Fruit fly (Drosophila melanogaster) whole organism, embryonic: ENCODE measurements around the gene CG32425.

ENCODE experiments used
- Bgb ChIP-seq: fragments of 200-800 bp; sonication (Bioruptor generic); IDR thresholded peaks from 2 replicates; pipeline ENCODE4 v1.3.6; 2022; ENCODE audit warnings: missing biosample characterization, missing genetic modification characterization; ENCODE audit not compliant: partially characterized antibody
- Blimp-1 ChIP-seq: fragments of 200-800 bp; sonication (Bioruptor generic); optimal IDR thresholded peaks from 3 replicates; lab custom pipeline; 2018; ENCODE audit warnings: missing biosample characterization, missing genetic modification characterization, mild to moderate bottlenecking, moderate library complexity, missing genetic modification reagents
- CG1024 ChIP-seq: fragments of 200-800 bp; sonication (Bioruptor generic); IDR thresholded peaks from 2 replicates; pipeline ENCODE4 v1.3.6; 2022; ENCODE audit warnings: missing biosample characterization, missing genetic modification characterization
- CG11504 ChIP-seq: fragments of 200-800 bp; sonication (Bioruptor generic); optimal IDR thresholded peaks from 3 replicates; lab custom pipeline; 2019; ENCODE audit warnings: missing biosample characterization, mild to moderate bottlenecking, missing genetic modification characterization, moderate library complexity
- CG12299 ChIP-seq: fragments of 200-800 bp; sonication (Bioruptor generic); optimal IDR thresholded peaks from 2 replicates; lab custom pipeline; 2018; ENCODE audit warnings: missing biosample characterization, mild to moderate bottlenecking, missing genetic modification characterization
- CG15073 ChIP-seq: fragments of 200-800 bp; sonication (Bioruptor generic); optimal IDR thresholded peaks from 2 replicates; lab custom pipeline; 2016; ENCODE audit warnings: missing biosample characterization, missing genetic modification characterization
- CG15601 ChIP-seq: fragments of 200-800 bp; sonication (Bioruptor generic); optimal IDR thresholded peaks from 3 replicates; lab custom pipeline; 2019; ENCODE audit warnings: missing biosample characterization, mild to moderate bottlenecking, missing genetic modification characterization, moderate library complexity
- CG16863 ChIP-seq: fragments of 200-800 bp; sonication (Bioruptor generic); optimal IDR thresholded peaks from 3 replicates; lab custom pipeline; 2016; ENCODE audit warnings: missing biosample characterization, missing genetic modification characterization
- CG18262 ChIP-seq: fragments of 200-800 bp; optimal IDR thresholded peaks from 3 replicates; lab custom pipeline; 2019; ENCODE audit warnings: missing biosample characterization, mild to moderate bottlenecking, missing genetic modification characterization, moderate library complexity
- CG18599 ChIP-seq: fragments of 200-800 bp; sonication (Bioruptor generic); optimal IDR thresholded peaks from 3 replicates; lab custom pipeline; 2017; ENCODE audit warnings: missing biosample characterization, missing genetic modification characterization, mild to moderate bottlenecking, moderate library complexity, missing genetic modification reagents
- CG2712 ChIP-seq: fragments of 200-800 bp; optimal IDR thresholded peaks from 3 replicates; lab custom pipeline; 2019; ENCODE audit warnings: missing biosample characterization, mild to moderate bottlenecking, missing genetic modification characterization, moderate library complexity
- CG31365 ChIP-seq: fragments of 200-800 bp; sonication (Bioruptor generic); optimal IDR thresholded peaks from 2 replicates; lab custom pipeline; 2018; ENCODE audit warnings: missing biosample characterization, mild to moderate bottlenecking, missing genetic modification characterization
- CG31441 ChIP-seq: fragments of 200-800 bp; sonication (Bioruptor generic); IDR thresholded peaks from 2 replicates; pipeline ENCODE4 v1.3.6; 2022; ENCODE audit warnings: missing biosample characterization, missing genetic modification characterization
- CG4617 ChIP-seq: fragments of 200-800 bp; sonication (Bioruptor generic); optimal IDR thresholded peaks from 3 replicates; lab custom pipeline; 2016; ENCODE audit warnings: missing biosample characterization, missing genetic modification characterization, borderline replicate concordance
- CG4730 ChIP-seq: fragments of 200-800 bp; sonication (Bioruptor generic); IDR thresholded peaks from 2 replicates; pipeline ENCODE4 v1.3.6; 2022; ENCODE audit warnings: missing biosample characterization, missing genetic modification characterization
- CG6254 ChIP-seq: fragments of 200-800 bp; sonication (Bioruptor generic); optimal IDR thresholded peaks from 3 replicates; lab custom pipeline; 2017; ENCODE audit warnings: mild to moderate bottlenecking, missing biosample characterization, missing genetic modification reagents, missing genetic modification characterization
- CG6683 ChIP-seq: fragments of 200-800 bp; sonication (Bioruptor generic); optimal IDR thresholded peaks from 2 replicates; lab custom pipeline; 2017; ENCODE audit warnings: missing biosample characterization, mild to moderate bottlenecking, missing genetic modification characterization, missing genetic modification reagents
- CG6689 ChIP-seq: fragments of 200-800 bp; sonication (Bioruptor generic); IDR thresholded peaks from 2 replicates; pipeline ENCODE4 v1.3.6; 2022; ENCODE audit warnings: missing biosample characterization, missing genetic modification characterization
- CG7963 ChIP-seq: fragments of 200-800 bp; sonication (Bioruptor generic); IDR thresholded peaks from 3 replicates; pipeline ENCODE4 v1.3.6; 2022; ENCODE audit warnings: missing biosample characterization, missing genetic modification characterization; ENCODE audit not compliant: partially characterized antibody
- CG9797 ChIP-seq: fragments of 200-800 bp; sonication (Bioruptor generic); optimal IDR thresholded peaks from 3 replicates; lab custom pipeline; 2018; ENCODE audit warnings: missing biosample characterization, mild to moderate bottlenecking, missing genetic modification characterization
- CoRest ChIP-seq: fragments of 200-800 bp; sonication (Bioruptor generic); optimal IDR thresholded peaks from 3 replicates; lab custom pipeline; 2018; ENCODE audit warnings: missing biosample characterization, mild to moderate bottlenecking, missing genetic modification characterization, moderate library complexity
- Dip2 ChIP-seq: fragments of 200-800 bp; sonication (Bioruptor generic); IDR thresholded peaks from 2 replicates; pipeline ENCODE4 v1.3.6; 2022; ENCODE audit warnings: missing biosample characterization, missing genetic modification characterization
- Dref ChIP-seq: fragments of 200-800 bp; sonication (Bioruptor generic); IDR thresholded peaks from 2 replicates; pipeline ENCODE4 v1.3.6; 2022; ENCODE audit warnings: missing biosample characterization, missing genetic modification characterization
- Drgx ChIP-seq: fragments of 200-800 bp; sonication (Bioruptor generic); IDR thresholded peaks from 2 replicates; pipeline ENCODE4 v1.3.6; 2022; ENCODE audit warnings: missing biosample characterization, missing genetic modification characterization
- Elba2 ChIP-seq: fragments of 200-800 bp; sonication (Bioruptor generic); optimal IDR thresholded peaks from 3 replicates; lab custom pipeline; 2016; ENCODE audit warnings: missing biosample characterization, missing genetic modification characterization
- Ets65A ChIP-seq: fragments of 200-800 bp; sonication (Bioruptor generic); peaks from one replicate; lab custom pipeline; 2016; ENCODE audit warnings: missing biosample characterization, missing genetic modification characterization
- Lhr ChIP-seq: fragments of 200-800 bp; sonication (Bioruptor generic); optimal IDR thresholded peaks from 3 replicates; lab custom pipeline; 2017; ENCODE audit warnings: mild to moderate bottlenecking, missing biosample characterization, missing genetic modification reagents, missing genetic modification characterization
- MESR4 ChIP-seq: fragments of 200-800 bp; sonication (Bioruptor generic); optimal IDR thresholded peaks from 2 replicates; lab custom pipeline; 2018; ENCODE audit warnings: missing biosample characterization, mild to moderate bottlenecking, missing genetic modification characterization, moderate library complexity
- Med ChIP-seq: fragments of 200-800 bp; sonication (Bioruptor generic); peaks from one replicate; lab custom pipeline; 2016; ENCODE audit warnings: missing biosample characterization, missing genetic modification characterization, mild to moderate bottlenecking, inconsistent platforms, moderate library complexity
- Myb ChIP-seq: fragments of 200-800 bp; sonication (Bioruptor generic); optimal IDR thresholded peaks from 2 replicates; lab custom pipeline; 2016; ENCODE audit warnings: missing biosample characterization, missing genetic modification characterization
- NK7.1 ChIP-seq: fragments of 200-800 bp; sonication (Bioruptor generic); optimal IDR thresholded peaks from 3 replicates; lab custom pipeline; 2016; ENCODE audit warnings: missing biosample characterization, missing genetic modification characterization
- Nf-YC ChIP-seq: fragments of 200-800 bp; optimal IDR thresholded peaks from 3 replicates; lab custom pipeline; 2019; ENCODE audit warnings: missing biosample characterization, mild to moderate bottlenecking, missing genetic modification characterization, moderate library complexity
- Opbp ChIP-seq: fragments of 200-800 bp; sonication (Bioruptor generic); IDR thresholded peaks from 3 replicates; pipeline ENCODE4 v1.3.6; 2022; ENCODE audit warnings: missing biosample characterization, missing genetic modification characterization; ENCODE audit not compliant: partially characterized antibody
- Sry-β ChIP-seq: fragments of 200-800 bp; sonication (Bioruptor generic); optimal IDR thresholded peaks from 2 replicates; lab custom pipeline; 2018; ENCODE audit warnings: missing biosample characterization, mild to moderate bottlenecking, missing genetic modification characterization, moderate library complexity
- al ChIP-seq: fragments of 200-800 bp; sonication (Bioruptor generic); IDR thresholded peaks from 2 replicates; pipeline ENCODE4 v1.3.6; 2022; ENCODE audit warnings: missing biosample characterization, missing genetic modification characterization
- cas ChIP-seq: fragments of 200-800 bp; sonication (Bioruptor generic); IDR thresholded peaks from 2 replicates; pipeline ENCODE4 v1.3.6; 2022; ENCODE audit warnings: missing biosample characterization, missing genetic modification characterization
- chinmo ChIP-seq: fragments of 200-800 bp; sonication (Bioruptor generic); IDR thresholded peaks from 4 replicates; pipeline ENCODE4 v1.3.6; 2022; ENCODE audit warnings: missing biosample characterization, missing genetic modification characterization; ENCODE audit not compliant: partially characterized antibody
- crol ChIP-seq: fragments of 200-800 bp; sonication (Bioruptor generic); IDR thresholded peaks from 2 replicates; pipeline ENCODE4 v1.3.6; 2022; ENCODE audit warnings: missing biosample characterization, missing genetic modification characterization
- exex ChIP-seq: fragments of 200-800 bp; sonication (Bioruptor generic); optimal IDR thresholded peaks from 4 replicates; lab custom pipeline; 2018; ENCODE audit warnings: missing biosample characterization, mild to moderate bottlenecking, missing genetic modification characterization, moderate library complexity
- kah ChIP-seq: fragments of 200-800 bp; sonication (Bioruptor generic); optimal IDR thresholded peaks from 2 replicates; lab custom pipeline; 2018; ENCODE audit warnings: missing biosample characterization, mild to moderate bottlenecking, missing genetic modification characterization
- ken ChIP-seq: fragments of 200-800 bp; sonication (Bioruptor generic); IDR thresholded peaks from 3 replicates; pipeline ENCODE4 v1.3.6; 2022; ENCODE audit warnings: missing biosample characterization, missing genetic modification characterization
- lbe ChIP-seq: fragments of 200-800 bp; sonication (Bioruptor generic); optimal IDR thresholded peaks from 2 replicates; lab custom pipeline; 2016; ENCODE audit warnings: missing biosample characterization, mild to moderate bottlenecking, missing genetic modification characterization
- mirr ChIP-seq: fragments of 200-800 bp; sonication (Bioruptor generic); optimal IDR thresholded peaks from 3 replicates; lab custom pipeline; 2018; ENCODE audit warnings: missing biosample characterization, mild to moderate bottlenecking, missing genetic modification characterization
- onecut ChIP-seq: fragments of 200-800 bp; sonication (Bioruptor generic); IDR thresholded peaks from 2 replicates; pipeline ENCODE4 v1.3.6; 2022; ENCODE audit warnings: missing biosample characterization, missing genetic modification characterization
- phol ChIP-seq: fragments of 200-800 bp; sonication (Bioruptor generic); optimal IDR thresholded peaks from 3 replicates; lab custom pipeline; 2018; ENCODE audit warnings: missing biosample characterization, mild to moderate bottlenecking, missing genetic modification characterization, moderate library complexity
- ranshi ChIP-seq: fragments of 200-800 bp; sonication (Bioruptor generic); IDR thresholded peaks from 2 replicates; pipeline ENCODE4 v1.3.6; 2022; ENCODE audit warnings: missing biosample characterization, missing genetic modification characterization
- seq ChIP-seq: fragments of 200-800 bp; sonication (Bioruptor generic); IDR thresholded peaks from 2 replicates; pipeline ENCODE4 v1.3.6; 2022; ENCODE audit warnings: missing biosample characterization, missing genetic modification characterization
- sim ChIP-seq: fragments of 200-800 bp; sonication (Bioruptor generic); IDR thresholded peaks from 2 replicates; pipeline ENCODE4 v1.3.6; 2022; ENCODE audit warnings: missing biosample characterization, missing genetic modification characterization
- trem ChIP-seq: fragments of 200-800 bp; optimal IDR thresholded peaks from 3 replicates; lab custom pipeline; 2019; ENCODE audit warnings: missing biosample characterization, mild to moderate bottlenecking, missing genetic modification characterization, moderate library complexity

Gene CG32425

DNA sequence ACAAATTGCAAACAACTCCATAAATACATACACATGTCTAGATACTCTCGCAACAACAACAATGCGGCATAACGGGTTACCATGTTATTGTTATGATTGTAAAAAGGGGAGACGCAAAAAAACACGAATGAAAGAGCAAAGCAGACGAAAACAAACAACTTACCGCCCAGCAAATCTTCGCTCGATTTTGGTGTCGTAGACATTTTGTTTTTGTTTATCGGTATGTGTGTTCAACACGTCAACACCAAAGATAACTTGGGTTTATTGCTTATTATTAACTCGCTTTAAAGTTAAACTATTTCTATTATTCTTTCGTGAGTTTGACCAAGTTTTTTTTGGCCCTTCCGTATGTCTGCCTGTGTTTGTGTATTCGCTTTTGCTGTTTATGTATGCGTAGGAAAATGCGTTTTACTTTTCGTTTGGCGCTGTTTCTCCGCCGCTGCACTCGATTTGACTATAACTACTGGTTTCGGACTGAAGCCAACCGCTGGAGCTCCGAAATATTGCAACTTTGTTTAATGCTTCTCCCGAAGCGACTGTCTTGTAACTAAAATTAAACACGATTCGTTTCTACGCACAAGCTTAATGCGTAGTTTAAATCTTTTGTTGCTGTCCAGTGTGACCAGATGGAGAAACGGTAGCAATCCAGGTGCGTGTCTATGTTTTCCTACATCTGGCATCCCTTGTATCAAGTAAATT lies 21.8 kb downstream of the CG32425 start, which contains the start of gene BNIP3 (continued):
- TF ChIP-seq cas (GFP tag; lab: Robert Waterston, UW) (no peak), Sry-β (GFP tag; lab: Kevin White, UChicago) (peak; percentile 42), CG31365 (tag; lab: Kevin White, UChicago) (peak; percentile 8), Myb (peak; percentile 95), Drgx (0 out of 2 replicates have a peak, but pooled peaks have one; percentile 2), CG2712 (tag; lab: Kevin White, UChicago) (peak; percentile 6), mirr (GFP tag; lab: Kevin White, UChicago) (peak; percentile 22), Opbp (GFP tag; lab: Robert Waterston, UW) (peak; percentile 38; the same call in 2 of the 3 replicates), phol (tag; lab: Kevin White, UChicago) (peak; percentile 22), CG9797 (GFP tag; lab: Kevin White, UChicago) (peak; percentile 73), CG18599 (GFP tag; lab: Kevin White, UChicago) (peak; percentile 17), CG7963 (GFP tag; lab: Robert Waterston, UW) (no peak), CoRest (tag; lab: Kevin White, UChicago) (peak; percentile 27), Ets65A (GFP tag; lab: Kevin White, UChicago) (no peak), Nf-YC (tag; lab: Kevin White, UChicago) (peak; percentile 57), CG1024 (GFP tag; lab: Robert Waterston, UW) (peak; percentile 6; the same call in 1 of the 2 replicates), MESR4 (GFP tag; lab: Kevin White, UChicago) (peak; percentile 84), CG6254 (GFP tag; lab: Kevin White, UChicago) (no peak), CG4617 (peak; percentile 7), Blimp-1 (no peak), Med (GFP tag; lab: Kevin White, UChicago) (peak; percentile 51), exex (tag; lab: Kevin White, UChicago) (peak; percentile 32), onecut (GFP tag; lab: Robert Waterston, UW) (peak; percentile 13; the same call in 1 of the 2 replicates), Bgb (peak; percentile 36; the same call in 1 of the 2 replicates), chinmo (GFP tag; lab: Robert Waterston, UW) (peak; percentile 85; the same call in 2 of the 4 replicates), CG15601 (tag; lab: Kevin White, UChicago) (peak; percentile 11)

DNA sequence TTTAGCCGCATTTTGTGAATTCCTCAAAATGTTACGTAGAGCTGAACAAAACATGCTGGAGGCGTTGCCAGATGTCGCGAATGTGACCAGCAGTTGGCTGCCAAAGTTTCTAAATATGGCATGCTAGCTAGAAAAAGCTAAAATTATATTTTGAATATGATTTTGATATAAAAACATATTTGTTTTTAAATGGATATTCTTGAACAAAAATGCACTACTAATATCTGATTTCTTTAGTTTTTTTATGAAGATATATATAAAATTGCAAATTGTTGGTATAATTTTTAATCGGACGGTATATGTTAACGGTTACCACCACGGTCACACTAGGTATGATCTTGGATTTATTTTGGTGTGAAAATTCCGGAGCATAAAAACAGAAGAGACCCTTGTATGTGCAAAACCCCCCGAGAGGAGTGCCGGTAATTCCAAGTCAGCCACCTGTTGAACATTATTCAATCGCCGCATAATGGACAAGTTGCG lies 23.6 kb downstream of the CG32425 start, which contains the start of the genes mTerf3 and CG5104:
Gene mTerf3, minus strand, starts transcription at position 86 of the 483 bp plus-strand sequence.
Gene CG5104, plus strand, starts transcription at position 323 of the 483 bp plus-strand sequence.
- TF ChIP-seq CG31441 (GFP tag; lab: Robert Waterston, UW) (peak; percentile 42), trem (tag; lab: Kevin White, UChicago) (peak; percentile 57), CG15073 (no peak), crol (GFP tag; lab: Robert Waterston, UW) (no peak), Elba2 (no peak), CG6689 (GFP tag; lab: Robert Waterston, UW) (no peak), CG16863 (GFP tag; lab: Kevin White, UChicago) (no peak), CG11504 (tag; lab: Kevin White, UChicago) (peak; percentile 61), Dref (GFP tag; lab: Robert Waterston, UW) (no peak), sim (no peak), Dip2 (GFP tag; lab: Robert Waterston, UW) (no peak), CG12299 (tag; lab: Kevin White, UChicago) (peak; percentile 24), NK7.1 (GFP tag; lab: Kevin White, UChicago) (no peak), CG4730 (GFP tag; lab: Robert Waterston, UW) (no peak), al (GFP tag; lab: Robert Waterston, UW) (no peak), kah (GFP tag; lab: Kevin White, UChicago) (peak; percentile 77), ranshi (no peak), seq (GFP tag; lab: Robert Waterston, UW) (no peak), Lhr (peak; percentile 57), CG6683 (GFP tag; lab: Kevin White, UChicago) (no peak), lbe (GFP tag; lab: Kevin White, UChicago) (no peak), CG18262 (tag; lab: Kevin White, UChicago) (peak; percentile 19), ken (no peak)
